Fruit fly (Drosophila melanogaster): ENCODE results near the gene CG14811.

The CG14811 gene

dm6 chrX:1774347-1774829 is 47.8 kb downstream of the CG14811 start:
- TF ChIP-seq crol (GFP tag; IDR thresholded peaks at IDR 0.05): peak; percentile 26; the same call in 1 of the 2 replicates
- TF ChIP-seq E2f2 (GFP tag; IDR thresholded peaks at IDR 0.05): no peak
- TF ChIP-seq nau (GFP tag; optimal IDR thresholded peaks at IDR 0.05): no peak
- peak; percentile 12 for TF ChIP-seq CG6254 (GFP tag; optimal IDR thresholded peaks at IDR 0.05)
- peak; percentile 24 to 38 for TF ChIP-seq Trl (optimal IDR thresholded peaks at IDR 0.05)
- TF ChIP-seq Trl (GFP tag; optimal IDR thresholded peaks at IDR 0.05): no peak
- TF ChIP-seq Pdp1 (GFP tag; optimal IDR thresholded peaks at IDR 0.05): peak in 1 of 2 experiments; percentile 57
- TF ChIP-seq Atf6 (GFP tag; IDR thresholded peaks at IDR 0.05): no peak
- TF ChIP-seq CG8290 (GFP tag; optimal IDR thresholded peaks at IDR 0.05): no peak
- TF ChIP-seq CG8290 (tag; optimal IDR thresholded peaks at IDR 0.05): no peak
- no peak for TF ChIP-seq sqz (GFP tag; optimal IDR thresholded peaks at IDR 0.05)
- TF ChIP-seq gce (GFP tag; IDR thresholded peaks at IDR 0.05): no peak

dm6 chrX:1773532-1774346 is 48.4 kb downstream of the CG14811 start, which contains the start of the genes prage and Adar:
Gene prage, plus strand, starts transcription at chrX:1773719.
Gene Adar, plus strand, starts transcription at chrX:1773725.
- TF ChIP-seq dmrt11E (tag; optimal IDR thresholded peaks at IDR 0.05) (no peak), Hmx (GFP tag; optimal IDR thresholded peaks at IDR 0.05) (no peak), CG8290 (GFP tag; optimal IDR thresholded peaks at IDR 0.05) (no peak), CG8290 (tag; optimal IDR thresholded peaks at IDR 0.05) (no peak), cad (GFP tag; optimal IDR thresholded peaks at IDR 0.05) (no peak), CG1602 (GFP tag; optimal IDR thresholded peaks at IDR 0.05) (no peak), Deaf1 (tag; optimal IDR thresholded peaks at IDR 0.05) (peak; percentile 88), schlank (tag; optimal IDR thresholded peaks at IDR 0.05) (no peak), bab2 (GFP tag; optimal IDR thresholded peaks at IDR 0.05) (no peak), CG13287 (GFP tag; IDR thresholded peaks at IDR 0.05; ENCODE audit: partially characterized antibody) (peak; percentile 76), CG2889 (GFP tag; IDR thresholded peaks at IDR 0.05) (no peak), sd (tag; optimal IDR thresholded peaks at IDR 0.05) (no peak), CG12104 (GFP tag; optimal IDR thresholded peaks at IDR 0.05) (no peak), nerfin-2 (GFP tag; IDR thresholded peaks at IDR 0.05; ENCODE audit: partially characterized antibody) (peak; percentile 67), CG1529 (GFP tag; optimal IDR thresholded peaks at IDR 0.05) (no peak), Ptx1 (GFP tag; IDR thresholded peaks at IDR 0.05) (no peak), CG11696 (GFP tag; IDR thresholded peaks at IDR 0.05) (no peak), CG17186 (GFP tag; optimal IDR thresholded peaks at IDR 0.05) (no peak), disco-r (GFP tag; optimal IDR thresholded peaks at IDR 0.05) (no peak), hkb (optimal IDR thresholded peaks at IDR 0.05) (no peak), hkb (GFP tag; IDR thresholded peaks at IDR 0.05) (no peak), mirr (GFP tag; optimal IDR thresholded peaks at IDR 0.05) (no peak), CG31388 (GFP tag; optimal IDR thresholded peaks at IDR 0.05) (no peak), CG12744 (GFP tag; optimal IDR thresholded peaks at IDR 0.05) (no peak), ken (GFP tag; IDR thresholded peaks at IDR 0.05) (no peak), CG4820 (GFP tag; optimal IDR thresholded peaks at IDR 0.05) (no peak), CG30431 (GFP tag; optimal IDR thresholded peaks at IDR 0.05) (no peak), Antp (GFP tag; optimal IDR thresholded peaks at IDR 0.05) (no peak), Max (GFP tag; optimal IDR thresholded peaks at IDR 0.05) (no peak), Gug (GFP tag; IDR thresholded peaks at IDR 0.05) (no peak), CG2120 (GFP tag; optimal IDR thresholded peaks at IDR 0.05) (no peak), Abd-B (GFP tag; optimal IDR thresholded peaks at IDR 0.05) (no peak), NfI (GFP tag; optimal IDR thresholded peaks at IDR 0.05) (no peak), unpg (GFP tag; optimal IDR thresholded peaks at IDR 0.05) (no peak), Rx (GFP tag; IDR thresholded peaks at IDR 0.05) (no peak), CG13296 (GFP tag; optimal IDR thresholded peaks at IDR 0.05) (no peak), B-H1 (GFP tag; IDR thresholded peaks at IDR 0.05) (no peak), Atf-2 (GFP tag; optimal IDR thresholded peaks at IDR 0.05) (no peak), CG1832 (GFP tag; optimal IDR thresholded peaks at IDR 0.05) (no peak), Hey (tag; optimal IDR thresholded peaks at IDR 0.05) (no peak)
